Worm (Caenorhabditis elegans) whole organism, L4 larva: ENCODE measurements around the gene Y47D7A.13.

Experiments
- F26F4.8 ChIP-seq: fragments of 200-800 bp; sonication (Bioruptor generic); conservative IDR thresholded peaks from 2 replicates; pipeline ENCODE4 v1.3.6; 2022; ENCODE audit warnings: missing genetic modification characterization, missing compliant biosample characterization
- F37D6.2 ChIP-seq: sonication (generic microtip); optimal IDR thresholded peaks from 2 replicates; lab custom pipeline; 2016; ENCODE audit warnings: mild to moderate bottlenecking, missing genetic modification characterization, missing compliant biosample characterization
- F49E8.2 ChIP-seq: sonication (generic microtip); optimal IDR thresholded peaks from 2 replicates; lab custom pipeline; 2016; ENCODE audit warnings: missing compliant biosample characterization, mild to moderate bottlenecking, missing genetic modification characterization, borderline replicate concordance
- R02D3.7 ChIP-seq: fragments of 150-350 bp; sonication (generic microtip); optimal IDR thresholded peaks from 3 replicates; lab custom pipeline; 2014; ENCODE audit warnings: missing biosample characterization, missing genetic modification characterization
- T20F7.1 ChIP-seq: fragments of 200-800 bp; sonication (Bioruptor generic); optimal IDR thresholded peaks from 2 replicates; lab custom pipeline; 2018; ENCODE audit warnings: mild to moderate bottlenecking, missing genetic modification characterization, missing compliant biosample characterization
- Y5F2A.4 ChIP-seq: fragments of 200-800 bp; sonication (Bioruptor generic); optimal IDR thresholded peaks from 2 replicates; lab custom pipeline; 2018; ENCODE audit warnings: mild to moderate bottlenecking, missing genetic modification characterization, missing compliant biosample characterization
- aha-1 ChIP-seq: fragments of 150-350 bp; peaks from one replicate; lab custom pipeline; 2014; ENCODE audit warnings: missing biosample characterization, missing genetic modification characterization
- ama-1 ChIP-seq: fragments of 150-350 bp; optimal IDR thresholded peaks from 2 replicates; lab custom pipeline; 2014; ENCODE audit warnings: inconsistent platforms, mixed read lengths
- ceh-20 ChIP-seq: fragments of 200-800 bp; sonication (Bioruptor generic); IDR thresholded peaks from 2 replicates; pipeline ENCODE4 v1.3.6; 2022; ENCODE audit warnings: missing genetic modification reagents, missing genetic modification characterization, missing compliant biosample characterization
- ceh-28 ChIP-seq: fragments of 150-350 bp; optimal IDR thresholded peaks from 2 replicates; lab custom pipeline; 2014; ENCODE audit warnings: missing biosample characterization, missing genetic modification reagents, missing genetic modification characterization
- ceh-44 ChIP-seq: fragments of 200-800 bp; sonication (Bioruptor generic); IDR thresholded peaks from 2 replicates; pipeline ENCODE4 v1.3.6; 2022; ENCODE audit warnings: missing genetic modification reagents, missing genetic modification characterization, missing compliant biosample characterization
- ces-1 ChIP-seq: fragments of 150-350 bp; sonication (generic microtip); optimal IDR thresholded peaks from 4 replicates; lab custom pipeline; 2014; ENCODE audit warnings: missing biosample characterization, missing genetic modification reagents, missing genetic modification characterization
- ctbp-1 ChIP-seq: fragments of 200-800 bp; sonication (Bioruptor generic); IDR thresholded peaks from 2 replicates; pipeline ENCODE4 v1.3.6; 2022; ENCODE audit warnings: missing genetic modification reagents, missing genetic modification characterization, missing compliant biosample characterization
- daf-12 ChIP-seq: fragments of 150-350 bp; optimal IDR thresholded peaks from 2 replicates; lab custom pipeline; 2014; ENCODE audit warnings: missing biosample characterization, missing genetic modification reagents, missing genetic modification characterization
- daf-16 ChIP-seq, 3 experiments: sonication (generic microtip); optimal IDR thresholded peaks; 2 replicates each; lab custom pipeline; 2016 to 2017; ENCODE audit warnings: missing genetic modification characterization in 3 of 3, missing genetic modification reagents in 3 of 3, mild to moderate bottlenecking in 2 of 3, missing compliant biosample characterization in 2 of 3, missing biosample characterization in 1 of 3, moderate library complexity in 1 of 3
- daf-19 ChIP-seq: fragments of 200-800 bp; sonication (Bioruptor generic); conservative IDR thresholded peaks from 2 replicates; pipeline ENCODE4 v1.3.6; 2022; ENCODE audit warnings: missing genetic modification characterization, missing compliant biosample characterization
- dmd-6 ChIP-seq: fragments of 200-800 bp; sonication (Bioruptor generic); IDR thresholded peaks from 2 replicates; pipeline ENCODE4 v1.3.6; 2022; ENCODE audit warnings: missing genetic modification reagents, missing genetic modification characterization, missing compliant biosample characterization
- dmd-8 ChIP-seq: fragments of 200-800 bp; sonication (Bioruptor generic); IDR thresholded peaks from 2 replicates; pipeline ENCODE4 v1.3.6; 2022; ENCODE audit warnings: missing genetic modification characterization, missing compliant biosample characterization
- dmd-9 ChIP-seq: fragments of 200-800 bp; sonication (Bioruptor generic); IDR thresholded peaks from 2 replicates; pipeline ENCODE4 v1.3.6; 2022; ENCODE audit warnings: missing genetic modification reagents, missing genetic modification characterization, missing compliant biosample characterization
- dpl-1 ChIP-seq: fragments of 150-350 bp; optimal IDR thresholded peaks from 2 replicates; lab custom pipeline; 2014; ENCODE audit warnings: missing biosample characterization, missing genetic modification reagents, missing genetic modification characterization
- duxl-1 ChIP-seq: sonication (generic microtip); optimal IDR thresholded peaks from 2 replicates; lab custom pipeline; 2016; ENCODE audit warnings: mild to moderate bottlenecking, missing genetic modification characterization, moderate library complexity, missing compliant biosample characterization; ENCODE audit not compliant: poor library complexity
- dve-1 ChIP-seq: sonication (generic microtip); optimal IDR thresholded peaks from 2 replicates; lab custom pipeline; 2017; ENCODE audit warnings: antibody characterized with exemption, mild to moderate bottlenecking, missing genetic modification characterization, missing compliant biosample characterization; ENCODE audit not compliant: insufficient read depth
- fkh-10 ChIP-seq: fragments of 150-350 bp; optimal IDR thresholded peaks from 2 replicates; lab custom pipeline; 2014; ENCODE audit warnings: missing biosample characterization, missing genetic modification reagents, missing genetic modification characterization
- gei-8 ChIP-seq: fragments of 200-800 bp; sonication (Bioruptor generic); optimal IDR thresholded peaks from 2 replicates; lab custom pipeline; 2018; ENCODE audit warnings: mild to moderate bottlenecking, missing genetic modification characterization, missing compliant biosample characterization
- hlh-30 ChIP-seq: sonication (generic microtip); optimal IDR thresholded peaks from 2 replicates; lab custom pipeline; 2017; ENCODE audit warnings: antibody characterized with exemption, mild to moderate bottlenecking, missing genetic modification characterization, missing compliant biosample characterization; ENCODE audit not compliant: insufficient read depth
- hmg-1.1 ChIP-seq: fragments of 200-800 bp; sonication (Bioruptor generic); IDR thresholded peaks from 2 replicates; pipeline ENCODE4 v1.3.6; 2022; ENCODE audit warnings: missing genetic modification reagents, missing genetic modification characterization, missing compliant biosample characterization
- lin-13 ChIP-seq: fragments of 150-350 bp; optimal IDR thresholded peaks from 2 replicates; lab custom pipeline; 2014; ENCODE audit warnings: missing biosample characterization, missing genetic modification reagents, missing genetic modification characterization
- lin-39 ChIP-seq: fragments of 150-350 bp; optimal IDR thresholded peaks from 2 replicates; lab custom pipeline; 2014; ENCODE audit warnings: missing biosample characterization, missing genetic modification reagents, missing genetic modification characterization
- lir-3 ChIP-seq: sonication (generic microtip); optimal IDR thresholded peaks from 2 replicates; lab custom pipeline; 2016; ENCODE audit warnings: mild to moderate bottlenecking, missing genetic modification characterization, missing compliant biosample characterization
- nhr-10 ChIP-seq: fragments of 150-350 bp; optimal IDR thresholded peaks from 2 replicates; lab custom pipeline; 2014; ENCODE audit warnings: missing biosample characterization, missing genetic modification characterization
- nhr-11 ChIP-seq: fragments of 150-350 bp; optimal IDR thresholded peaks from 2 replicates; lab custom pipeline; 2014; ENCODE audit warnings: missing biosample characterization, missing genetic modification characterization
- nhr-237 ChIP-seq: sonication (generic microtip); optimal IDR thresholded peaks from 2 replicates; lab custom pipeline; 2017; ENCODE audit warnings: missing biosample characterization, missing genetic modification characterization
- nhr-25 ChIP-seq: sonication (generic microtip); optimal IDR thresholded peaks from 2 replicates; lab custom pipeline; 2017; ENCODE audit warnings: missing genetic modification characterization, mild to moderate bottlenecking, missing compliant biosample characterization, antibody characterized with exemption, moderate library complexity, borderline replicate concordance; ENCODE audit not compliant: insufficient read depth
- nhr-28 ChIP-seq: fragments of 150-350 bp; optimal IDR thresholded peaks from 2 replicates; lab custom pipeline; 2014; ENCODE audit warnings: missing biosample characterization, missing genetic modification characterization
- pha-4 ChIP-seq, 2 experiments: fragments of 150-350 bp in 1 of 2; fragments of 200-800 bp in 1 of 2; sonication (Bioruptor generic) in 1 of 2; IDR thresholded peaks in 1 of 2; optimal IDR thresholded peaks in 1 of 2; 2 replicates each; pipeline versions ENCODE4 v1.3.6 to Lab custom; 2014 to 2022; ENCODE audit warnings: missing genetic modification characterization in 2 of 2, missing genetic modification reagents in 2 of 2, missing biosample characterization in 1 of 2, missing compliant biosample characterization in 1 of 2
- php-3 ChIP-seq: fragments of 200-800 bp; sonication (Bioruptor generic); IDR thresholded peaks from 2 replicates; pipeline ENCODE4 v1.3.6; 2022; ENCODE audit warnings: missing genetic modification reagents, missing genetic modification characterization, missing compliant biosample characterization
- rbr-2 ChIP-seq: sonication (generic microtip); optimal IDR thresholded peaks from 2 replicates; lab custom pipeline; 2016; ENCODE audit warnings: missing genotype, missing genetic modification characterization, missing compliant biosample characterization
- skn-1 ChIP-seq: fragments of 150-350 bp; optimal IDR thresholded peaks from 2 replicates; lab custom pipeline; 2014; ENCODE audit warnings: missing biosample characterization, missing genetic modification characterization
- snpc-4 ChIP-seq: fragments of 150-350 bp; optimal IDR thresholded peaks from 2 replicates; lab custom pipeline; 2014; ENCODE audit warnings: missing biosample characterization, missing genetic modification characterization
- spr-1 ChIP-seq: sonication (generic microtip); optimal IDR thresholded peaks from 2 replicates; lab custom pipeline; 2016; ENCODE audit warnings: mild to moderate bottlenecking, missing genetic modification characterization, missing compliant biosample characterization
- tag-97 ChIP-seq: fragments of 200-800 bp; sonication (Bioruptor generic); IDR thresholded peaks from 2 replicates; pipeline ENCODE4 v1.3.6; 2022; ENCODE audit warnings: missing genetic modification characterization, missing compliant biosample characterization
- unc-130 ChIP-seq: sonication (generic microtip); optimal IDR thresholded peaks from 2 replicates; lab custom pipeline; 2016; ENCODE audit warnings: missing genetic modification reagents, missing genetic modification characterization, missing compliant biosample characterization
- unc-62 ChIP-seq, 3 experiments: fragments of 150-350 bp in 1 of 3; sonication (generic microtip); optimal IDR thresholded peaks in 2 of 3; peaks in 1 of 3; 1 replicate in 1 of 3; 2 replicates in 2 of 3; lab custom pipeline; 2014 to 2017; ENCODE audit warnings: missing biosample characterization in 3 of 3, missing genetic modification characterization in 3 of 3, missing genetic modification reagents in 3 of 3, missing genotype in 1 of 3
- vab-7 ChIP-seq: fragments of 200-800 bp; sonication (Bioruptor generic); IDR thresholded peaks from 2 replicates; pipeline ENCODE4 v1.3.6; 2022; ENCODE audit warnings: missing genetic modification reagents, missing genetic modification characterization, missing compliant biosample characterization
- zfp-2 ChIP-seq: sonication (generic microtip); optimal IDR thresholded peaks from 2 replicates; lab custom pipeline; 2016; ENCODE audit warnings: mild to moderate bottlenecking, missing genetic modification characterization, missing compliant biosample characterization
- zip-2 ChIP-seq: fragments of 150-350 bp; optimal IDR thresholded peaks from 2 replicates; lab custom pipeline; 2014; ENCODE audit warnings: missing biosample characterization, missing genetic modification characterization

Y47D7A.13 gene

ce11 chrV:4454634-4455033, 18.9 kb upstream of the Y47D7A.13 start, which contains the start of gene gnrr-5:
TSS of gene gnrr-5 (minus strand) at chrV:4454734.
- TF ChIP-seq spr-1 (no peak), tag-97 (GFP tag; lab: Robert Waterston, UW) (no peak), daf-19 (GFP tag; lab: Robert Waterston, UW) (no peak), ceh-20 (GFP tag; lab: Robert Waterston, UW) (no peak), hlh-30 (tag; lab: Kevin White, UChicago) (no peak), daf-12 (tag; lab: Kevin White, UChicago) (no peak), pha-4 (GFP tag; IDR thresholded peaks at IDR 0.05; lab: Robert Waterston, UW) (no peak), pha-4 (tag; optimal IDR thresholded peaks at IDR 0.05; lab: Kevin White, UChicago) (no peak), lir-3 (no peak), duxl-1 (tag; lab: Kevin White, UChicago) (no peak), nhr-11 (tag; lab: Kevin White, UChicago) (no peak), nhr-10 (tag; lab: Kevin White, UChicago) (no peak), snpc-4 (tag; lab: Kevin White, UChicago) (no peak), Y5F2A.4 (GFP tag; lab: Kevin White, UChicago) (no peak), hmg-1.1 (GFP tag; lab: Robert Waterston, UW) (no peak), nhr-237 (tag; lab: Kevin White, UChicago) (no peak), ces-1 (GFP tag; lab: Kevin White, UChicago) (no peak)

ce11 chrV:4450523-4451089, 14.9 kb upstream of the Y47D7A.13 start, which contains the start of gene rft-2:
TSS of gene rft-2 (minus strand) at chrV:4450563.
- TF ChIP-seq dve-1 (tag; lab: Kevin White, UChicago): no peak
- no peak for TF ChIP-seq skn-1 (tag; lab: Kevin White, UChicago)
- no peak for TF ChIP-seq snpc-4 (tag; lab: Kevin White, UChicago)
- no peak for TF ChIP-seq vab-7 (GFP tag; lab: Robert Waterston, UW)
- TF ChIP-seq F26F4.8 (GFP tag; lab: Robert Waterston, UW): no peak
- TF ChIP-seq F37D6.2 (tag; lab: Kevin White, UChicago): peak; percentile 9
- TF ChIP-seq duxl-1 (tag; lab: Kevin White, UChicago): no peak
- TF ChIP-seq nhr-25: no peak
- TF ChIP-seq ces-1 (GFP tag; lab: Kevin White, UChicago): peak; percentile 70
- TF ChIP-seq zfp-2 (tag; lab: Kevin White, UChicago): no peak
- no peak for TF ChIP-seq unc-62 (GFP tag; optimal IDR thresholded peaks at IDR 0.05 in 1 of 2; lab: Kevin White, UChicago)
- TF ChIP-seq unc-62 (tag; optimal IDR thresholded peaks at IDR 0.05; lab: Kevin White, UChicago): no peak
- no peak for TF ChIP-seq zip-2 (tag; lab: Kevin White, UChicago)
- peak; percentile 32 for TF ChIP-seq nhr-28
- TF ChIP-seq dmd-9 (GFP tag; lab: Robert Waterston, UW): no peak
- TF ChIP-seq gei-8 (GFP tag; lab: Kevin White, UChicago): no peak
- TF ChIP-seq fkh-10 (GFP tag; lab: Kevin White, UChicago): peak; percentile 24
- no peak for TF ChIP-seq dmd-6
- TF ChIP-seq ceh-28 (tag; lab: Kevin White, UChicago): no peak
- TF ChIP-seq ceh-44: no peak
- no peak for TF ChIP-seq ctbp-1
- no peak for TF ChIP-seq F49E8.2 (tag; lab: Kevin White, UChicago)
- TF ChIP-seq T20F7.1 (GFP tag; lab: Kevin White, UChicago): no peak
- TF ChIP-seq dpl-1 (GFP tag; lab: Kevin White, UChicago): peak; percentile 91
- no peak for TF ChIP-seq nhr-11 (tag; lab: Kevin White, UChicago)
- no peak for TF ChIP-seq aha-1 (tag; lab: Kevin White, UChicago)
- peak; percentile 23 for TF ChIP-seq rbr-2
- no peak for TF ChIP-seq ama-1 (lab: Kevin White, UChicago)
- TF ChIP-seq pha-4 (GFP tag; IDR thresholded peaks at IDR 0.05; lab: Robert Waterston, UW): no peak
- TF ChIP-seq pha-4 (tag; optimal IDR thresholded peaks at IDR 0.05; lab: Kevin White, UChicago): no peak
- peak; percentile 6 for TF ChIP-seq hlh-30 (tag; lab: Kevin White, UChicago)
- no peak for TF ChIP-seq daf-16 (GFP tag; optimal IDR thresholded peaks at IDR 0.05; lab: Kevin White, UChicago)
- peak; percentile 54 for TF ChIP-seq daf-16 (tag; optimal IDR thresholded peaks at IDR 0.05; lab: Kevin White, UChicago)
- no peak for TF ChIP-seq lin-39 (tag; lab: Kevin White, UChicago)
- no peak for TF ChIP-seq R02D3.7 (tag; lab: Kevin White, UChicago)
- TF ChIP-seq lin-13 (GFP tag; lab: Kevin White, UChicago): no peak
- no peak for TF ChIP-seq unc-130 (GFP tag; lab: Kevin White, UChicago)
- no peak for TF ChIP-seq php-3
- no peak for TF ChIP-seq dmd-8 (GFP tag; lab: Robert Waterston, UW)
